Fruit fly (Drosophila melanogaster) whole organism, embryonic: ENCODE results near the gene CG7179.

Source experiments
- Ada2b ChIP-seq: fragments of 200-800 bp; sonication (Bioruptor generic); IDR thresholded peaks from 2 replicates; pipeline ENCODE4 v1.3.6; 2022; ENCODE audit warnings: missing biosample characterization, missing genetic modification characterization
- CG10462 ChIP-seq: fragments of 200-800 bp; sonication (Bioruptor generic); optimal IDR thresholded peaks from 2 replicates; lab custom pipeline; 2016; ENCODE audit warnings: missing biosample characterization, missing genetic modification characterization
- CG10959 ChIP-seq: fragments of 200-800 bp; sonication (Bioruptor generic); IDR thresholded peaks from 2 replicates; pipeline ENCODE4 v1.3.6; 2022; ENCODE audit warnings: missing biosample characterization, missing genetic modification characterization
- CG12659 ChIP-seq: fragments of 200-800 bp; sonication (Bioruptor generic); optimal IDR thresholded peaks from 3 replicates; lab custom pipeline; 2017; ENCODE audit warnings: mild to moderate bottlenecking, missing biosample characterization, missing genetic modification reagents, missing genetic modification characterization
- CG13624 ChIP-seq: fragments of 200-800 bp; sonication (Bioruptor generic); optimal IDR thresholded peaks from 2 replicates; lab custom pipeline; 2016; ENCODE audit warnings: missing biosample characterization, missing genetic modification characterization
- CG15479 ChIP-seq: fragments of 200-800 bp; sonication (Bioruptor generic); optimal IDR thresholded peaks from 3 replicates; lab custom pipeline; 2019; ENCODE audit warnings: missing biosample characterization, mild to moderate bottlenecking, missing genetic modification characterization, moderate library complexity
- CG16813 ChIP-seq: fragments of 200-800 bp; sonication (Bioruptor generic); IDR thresholded peaks from 3 replicates; pipeline ENCODE4 v1.3.6; 2022; ENCODE audit warnings: missing biosample characterization, missing genetic modification characterization; ENCODE audit not compliant: partially characterized antibody
- CG16863 ChIP-seq: fragments of 200-800 bp; sonication (Bioruptor generic); optimal IDR thresholded peaks from 3 replicates; lab custom pipeline; 2016; ENCODE audit warnings: missing biosample characterization, missing genetic modification characterization
- CG17829 ChIP-seq: fragments of 200-800 bp; optimal IDR thresholded peaks from 2 replicates; lab custom pipeline; 2019; ENCODE audit warnings: missing biosample characterization, mild to moderate bottlenecking, missing genetic modification characterization, moderate library complexity
- CG18262 ChIP-seq: fragments of 200-800 bp; optimal IDR thresholded peaks from 3 replicates; lab custom pipeline; 2019; ENCODE audit warnings: missing biosample characterization, mild to moderate bottlenecking, missing genetic modification characterization, moderate library complexity
- CG31441 ChIP-seq: fragments of 200-800 bp; sonication (Bioruptor generic); IDR thresholded peaks from 2 replicates; pipeline ENCODE4 v1.3.6; 2022; ENCODE audit warnings: missing biosample characterization, missing genetic modification characterization
- CG32772 ChIP-seq: fragments of 200-800 bp; sonication (Bioruptor generic); IDR thresholded peaks from 2 replicates; pipeline ENCODE4 v1.3.6; 2022; ENCODE audit warnings: missing biosample characterization, missing genetic modification characterization
- CG3407 ChIP-seq: fragments of 200-800 bp; sonication (Bioruptor generic); optimal IDR thresholded peaks from 2 replicates; lab custom pipeline; 2018; ENCODE audit warnings: missing biosample characterization, mild to moderate bottlenecking, missing genetic modification characterization
- CG4282 ChIP-seq: fragments of 200-800 bp; sonication (Bioruptor generic); optimal IDR thresholded peaks from 2 replicates; lab custom pipeline; 2016; ENCODE audit warnings: missing biosample characterization, missing genetic modification characterization
- CG43689 ChIP-seq: fragments of 200-800 bp; sonication (Bioruptor generic); IDR thresholded peaks from 2 replicates; pipeline ENCODE4 v1.3.6; 2022; ENCODE audit warnings: missing biosample characterization, missing genetic modification characterization
- CG6254 ChIP-seq: fragments of 200-800 bp; sonication (Bioruptor generic); optimal IDR thresholded peaks from 3 replicates; lab custom pipeline; 2017; ENCODE audit warnings: mild to moderate bottlenecking, missing biosample characterization, missing genetic modification reagents, missing genetic modification characterization
- CG7839 ChIP-seq: fragments of 200-800 bp; sonication (Bioruptor generic); optimal IDR thresholded peaks from 3 replicates; lab custom pipeline; 2018; ENCODE audit warnings: missing biosample characterization, mild to moderate bottlenecking, missing genetic modification characterization, moderate library complexity
- Dref ChIP-seq: fragments of 200-800 bp; sonication (Bioruptor generic); IDR thresholded peaks from 2 replicates; pipeline ENCODE4 v1.3.6; 2022; ENCODE audit warnings: missing biosample characterization, missing genetic modification characterization
- GATAe ChIP-seq: fragments of 200-800 bp; sonication (Bioruptor generic); conservative IDR thresholded peaks from 2 replicates; pipeline ENCODE4 v1.3.6; 2022; ENCODE audit warnings: missing biosample characterization, missing genetic modification characterization
- Gug ChIP-seq: fragments of 200-800 bp; sonication (Bioruptor generic); IDR thresholded peaks from 4 replicates; pipeline ENCODE4 v1.3.6; 2022; ENCODE audit warnings: missing biosample characterization, missing genetic modification characterization
- Hmr ChIP-seq: fragments of 200-800 bp; sonication (Bioruptor generic); optimal IDR thresholded peaks from 3 replicates; lab custom pipeline; 2017; ENCODE audit warnings: mild to moderate bottlenecking, missing biosample characterization, missing genetic modification reagents, missing genetic modification characterization
- Hr39 ChIP-seq: fragments of >200 bp; optimal IDR thresholded peaks from 2 replicates; lab custom pipeline; 2017
- Kr ChIP-seq: fragments of 200-800 bp; sonication (Bioruptor generic); optimal IDR thresholded peaks from 2 replicates; lab custom pipeline; 2017; ENCODE audit warnings: missing biosample characterization, mild to moderate bottlenecking, missing genetic modification characterization
- Lim3 ChIP-seq: fragments of 200-800 bp; sonication (Bioruptor generic); IDR thresholded peaks from 2 replicates; pipeline ENCODE4 v1.3.6; 2022; ENCODE audit warnings: missing biosample characterization, missing genetic modification characterization
- MTF-1 ChIP-seq: fragments of 200-800 bp; sonication (Bioruptor generic); optimal IDR thresholded peaks from 2 replicates; lab custom pipeline; 2018; ENCODE audit warnings: missing biosample characterization, mild to moderate bottlenecking, missing genetic modification characterization, borderline replicate concordance
- Sox100B ChIP-seq: fragments of 200-800 bp; sonication (Bioruptor generic); optimal IDR thresholded peaks from 3 replicates; lab custom pipeline; 2018; ENCODE audit warnings: missing biosample characterization, mild to moderate bottlenecking, missing genetic modification characterization
- ara ChIP-seq: fragments of 200-800 bp; sonication (Bioruptor generic); IDR thresholded peaks from 2 replicates; pipeline ENCODE4 v1.3.6; 2022; ENCODE audit warnings: missing biosample characterization, missing genetic modification characterization
- ash1 ChIP-seq: fragments of 200-800 bp; sonication (Bioruptor generic); optimal IDR thresholded peaks from 2 replicates; lab custom pipeline; 2018; ENCODE audit warnings: missing biosample characterization, mild to moderate bottlenecking, missing genetic modification characterization
- btn ChIP-seq: fragments of 200-800 bp; sonication (Bioruptor generic); optimal IDR thresholded peaks from 2 replicates; lab custom pipeline; 2016; ENCODE audit warnings: missing biosample characterization, missing genetic modification characterization
- dimm ChIP-seq: fragments of 200-800 bp; sonication (Bioruptor generic); IDR thresholded peaks from 2 replicates; pipeline ENCODE4 v1.3.6; 2022; ENCODE audit warnings: missing biosample characterization, missing genetic modification characterization
- dmrt11E ChIP-seq: fragments of 200-800 bp; sonication (Bioruptor generic); optimal IDR thresholded peaks from 3 replicates; lab custom pipeline; 2018; ENCODE audit warnings: missing biosample characterization, mild to moderate bottlenecking, missing genetic modification characterization, moderate library complexity
- dmrt99B ChIP-seq: fragments of 200-800 bp; sonication (Bioruptor generic); optimal IDR thresholded peaks from 2 replicates; lab custom pipeline; 2018; ENCODE audit warnings: missing biosample characterization, mild to moderate bottlenecking, missing genetic modification characterization, moderate library complexity
- fd64A ChIP-seq: fragments of 200-800 bp; sonication (Bioruptor generic); optimal IDR thresholded peaks from 3 replicates; lab custom pipeline; 2018; ENCODE audit warnings: missing biosample characterization, mild to moderate bottlenecking, missing genetic modification characterization
- gcm2 ChIP-seq: fragments of 200-800 bp; sonication (Bioruptor generic); optimal IDR thresholded peaks from 2 replicates; lab custom pipeline; 2016; ENCODE audit warnings: missing biosample characterization, missing genetic modification characterization
- grau ChIP-seq: fragments of 200-800 bp; optimal IDR thresholded peaks from 3 replicates; lab custom pipeline; 2019; ENCODE audit warnings: missing biosample characterization, mild to moderate bottlenecking, missing genetic modification characterization, moderate library complexity
- gro ChIP-seq: fragments of 200-800 bp; sonication (Bioruptor generic); optimal IDR thresholded peaks from 2 replicates; lab custom pipeline; 2016; ENCODE audit warnings: missing biosample characterization, missing genetic modification characterization
- gt ChIP-seq: fragments of 200-800 bp; sonication (Bioruptor generic); IDR thresholded peaks from 2 replicates; pipeline ENCODE4 v1.3.6; 2022; ENCODE audit warnings: missing biosample characterization, missing genetic modification characterization
- hkb ChIP-seq, 2 experiments: fragments of 200-800 bp in 1 of 2; fragments of >200 bp in 1 of 2; sonication (Bioruptor generic) in 1 of 2; IDR thresholded peaks in 1 of 2; optimal IDR thresholded peaks in 1 of 2; 2 replicates each; pipeline versions ENCODE4 v1.3.6 to Lab custom; 2017 to 2022; ENCODE audit warnings: missing biosample characterization in 1 of 2, missing genetic modification characterization in 1 of 2
- ind ChIP-seq: fragments of 200-800 bp; sonication (Bioruptor generic); optimal IDR thresholded peaks from 3 replicates; lab custom pipeline; 2016; ENCODE audit warnings: missing biosample characterization, missing genetic modification characterization
- kah ChIP-seq: fragments of 200-800 bp; sonication (Bioruptor generic); optimal IDR thresholded peaks from 2 replicates; lab custom pipeline; 2018; ENCODE audit warnings: missing biosample characterization, mild to moderate bottlenecking, missing genetic modification characterization
- lov ChIP-seq, 2 experiments: fragments of 200-800 bp in 1 of 2; fragments of >200 bp in 1 of 2; sonication (Bioruptor generic) in 1 of 2; IDR thresholded peaks in 1 of 2; optimal IDR thresholded peaks in 1 of 2; 2 replicates in 1 of 2; 3 replicates in 1 of 2; pipeline versions ENCODE4 v1.3.6 to Lab custom; 2017 to 2022; ENCODE audit warnings: missing biosample characterization in 1 of 2, missing genetic modification characterization in 1 of 2
- seq ChIP-seq: fragments of 200-800 bp; sonication (Bioruptor generic); IDR thresholded peaks from 2 replicates; pipeline ENCODE4 v1.3.6; 2022; ENCODE audit warnings: missing biosample characterization, missing genetic modification characterization
- shn ChIP-seq: fragments of 200-800 bp; sonication (Bioruptor generic); optimal IDR thresholded peaks from 3 replicates; lab custom pipeline; 2016; ENCODE audit warnings: missing biosample characterization, missing genetic modification characterization
- ssp ChIP-seq: fragments of 200-800 bp; sonication (Bioruptor generic); IDR thresholded peaks from 2 replicates; pipeline ENCODE4 v1.3.6; 2022; ENCODE audit warnings: missing biosample characterization, missing genetic modification characterization
- sug ChIP-seq: fragments of 200-800 bp; optimal IDR thresholded peaks from 2 replicates; lab custom pipeline; 2019; ENCODE audit warnings: missing biosample characterization, mild to moderate bottlenecking, missing genetic modification characterization, moderate library complexity
- ttk ChIP-seq: fragments of 200-800 bp; sonication (Bioruptor generic); IDR thresholded peaks from 2 replicates; pipeline ENCODE4 v2.1.2; 2022; ENCODE audit warnings: missing biosample characterization, missing genetic modification characterization
- vvl ChIP-seq: fragments of 200-800 bp; sonication (Bioruptor generic); IDR thresholded peaks from 2 replicates; pipeline ENCODE4 v1.3.6; 2022; ENCODE audit warnings: missing biosample characterization, missing genetic modification characterization
- wdn ChIP-seq: fragments of 200-800 bp; sonication (Bioruptor generic); IDR thresholded peaks from 2 replicates; pipeline ENCODE4 v1.3.6; 2022; ENCODE audit warnings: missing biosample characterization, missing genetic modification characterization
- zf30C ChIP-seq: fragments of 200-800 bp; sonication (Bioruptor generic); optimal IDR thresholded peaks from 3 replicates; lab custom pipeline; 2018; ENCODE audit warnings: missing biosample characterization, mild to moderate bottlenecking, missing genetic modification characterization

Gene CG7179

dm6 chr2L:7782788-7783401 is 5.1 kb upstream of the CG7179 start, which contains the start of gene Brd7-9 (continued):
- TF ChIP-seq gcm2 (GFP tag; lab: Kevin White, UChicago) (no peak), Hr39 (lab: Kevin White, UChicago) (no peak), ind (peak; percentile 73), lov (optimal IDR thresholded peaks at IDR 0.05; lab: Kevin White, UChicago) (no peak), lov (GFP tag; IDR thresholded peaks at IDR 0.05; lab: Robert Waterston, UW) (peak; percentile 74; the same call in 2 of the 3 replicates), btn (GFP tag; lab: Kevin White, UChicago) (peak; percentile 1), GATAe (GFP tag; lab: Robert Waterston, UW) (no peak; the same call in 1 of the 2 replicates), CG43689 (GFP tag; lab: Robert Waterston, UW) (peak; percentile 43; the same call in 1 of the 2 replicates), CG15479 (GFP tag; lab: Kevin White, UChicago) (no peak), CG16863 (GFP tag; lab: Kevin White, UChicago) (peak; percentile 49), zf30C (GFP tag; lab: Kevin White, UChicago) (peak; percentile 87), kah (GFP tag; lab: Kevin White, UChicago) (peak; percentile 0), CG3407 (peak; percentile 33), Dref (GFP tag; lab: Robert Waterston, UW) (peak; percentile 84), Gug (peak; percentile 46; the same call in 2 of the 4 replicates), ttk (GFP tag; lab: Robert Waterston, UW) (peak; percentile 71), ash1 (peak; percentile 10), gro (GFP tag; lab: Kevin White, UChicago) (peak; percentile 70), wdn (peak; percentile 70; the same call in 1 of the 2 replicates), CG12659 (GFP tag; lab: Kevin White, UChicago) (peak; percentile 62), Hmr (peak; percentile 73), grau (peak; percentile 62), sug (tag; lab: Kevin White, UChicago) (peak; percentile 29), MTF-1 (GFP tag; lab: Kevin White, UChicago) (peak; percentile 55), CG7839 (tag; lab: Kevin White, UChicago) (peak; percentile 78), CG6254 (peak; percentile 74), CG31441 (GFP tag; lab: Robert Waterston, UW) (peak; percentile 64), hkb (optimal IDR thresholded peaks at IDR 0.05; lab: Kevin White, UChicago) (no peak), hkb (GFP tag; IDR thresholded peaks at IDR 0.05; lab: Robert Waterston, UW) (peak; percentile 91), gt (no peak), Ada2b (GFP tag; lab: Robert Waterston, UW) (peak; percentile 65), ssp (GFP tag; lab: Robert Waterston, UW) (peak; percentile 33; the same call in 1 of the 2 replicates), dmrt11E (peak; percentile 52), CG17829 (peak; percentile 70), CG4282 (no peak), Sox100B (GFP tag; lab: Kevin White, UChicago) (peak; percentile 55), CG16813 (GFP tag; lab: Robert Waterston, UW) (peak; percentile 22; the same call in 1 of the 3 replicates), ara (peak; percentile 72; the same call in 1 of the 2 replicates), CG10959 (GFP tag; lab: Robert Waterston, UW) (peak; percentile 63), CG32772 (GFP tag; lab: Robert Waterston, UW) (peak; percentile 65), CG10462 (GFP tag; lab: Kevin White, UChicago) (peak; percentile 27), fd64A (GFP tag; lab: Kevin White, UChicago) (peak; percentile 57), CG13624 (GFP tag; lab: Kevin White, UChicago) (peak; percentile 64), CG18262 (tag; lab: Kevin White, UChicago) (peak; percentile 73), dimm (no peak), dmrt99B (peak; percentile 79), seq (GFP tag; lab: Robert Waterston, UW) (peak; percentile 71), shn (peak; percentile 11), vvl (GFP tag; lab: Robert Waterston, UW) (peak; percentile 93), Lim3 (GFP tag; lab: Robert Waterston, UW) (no peak), Kr (no peak)
